Worm (Caenorhabditis elegans) whole organism, late embryonic: ENCODE data around the gene C06B3.7.

Experiments
- hlh-15 ChIP-seq: sonication (generic microtip); optimal IDR thresholded peaks from 2 replicates; lab custom pipeline; 2016; ENCODE audit warnings: missing genetic modification characterization, missing compliant biosample characterization
- nhr-11 ChIP-seq: fragments of 150-350 bp; optimal IDR thresholded peaks from 2 replicates; lab custom pipeline; 2014; ENCODE audit warnings: missing biosample characterization, missing genetic modification characterization

ce11 chrV:13862505-13862904 lies 47.0 kb upstream of the C06B3.7 start, which contains the start of gene srx-137:
- TF ChIP-seq hlh-15 (tag; lab: Kevin White, UChicago) (no peak), nhr-11 (tag; lab: Kevin White, UChicago) (no peak)
